Worm (Caenorhabditis elegans) whole organism, midembryonic: ENCODE data around the gene vha-6.

Source experiments
- T22C8.4 ChIP-seq: fragments of 200-800 bp; sonication (Bioruptor generic); IDR thresholded peaks from 2 replicates; pipeline ENCODE4 v1.3.6; 2022; ENCODE audit warnings: missing genetic modification characterization, missing compliant biosample characterization
- cog-1 ChIP-seq: sonication (generic microtip); optimal IDR thresholded peaks from 2 replicates; lab custom pipeline; 2016; ENCODE audit warnings: missing genetic modification characterization, missing compliant biosample characterization
- flt-1 ChIP-seq: fragments of 200-800 bp; sonication (Bioruptor generic); IDR thresholded peaks from 2 replicates; pipeline ENCODE4 v1.3.6; 2022; ENCODE audit warnings: missing genetic modification characterization, missing compliant biosample characterization
- klf-2 ChIP-seq: fragments of 200-800 bp; sonication (Bioruptor generic); conservative IDR thresholded peaks from 2 replicates; pipeline ENCODE4 v1.3.6; 2022; ENCODE audit warnings: missing genetic modification reagents, missing genetic modification characterization, missing compliant biosample characterization
- med-1 ChIP-seq: sonication (generic microtip); optimal IDR thresholded peaks from 2 replicates; lab custom pipeline; 2017; ENCODE audit warnings: missing genetic modification characterization, mild to moderate bottlenecking, missing compliant biosample characterization, antibody characterized with exemption, missing genetic modification reagents; ENCODE audit not compliant: insufficient read depth
- ref-1 ChIP-seq: fragments of 200-800 bp; sonication (Bioruptor generic); conservative IDR thresholded peaks from 2 replicates; pipeline ENCODE4 v1.3.6; 2022; ENCODE audit warnings: missing genetic modification reagents, missing genetic modification characterization, missing compliant biosample characterization
- tab-1 ChIP-seq: fragments of 200-800 bp; sonication (Bioruptor generic); IDR thresholded peaks from 2 replicates; pipeline ENCODE4 v1.3.6; 2022; ENCODE audit warnings: missing genetic modification characterization, missing compliant biosample characterization
- ztf-23 ChIP-seq: fragments of 200-800 bp; sonication (Bioruptor generic); IDR thresholded peaks from 2 replicates; pipeline ENCODE4 v1.3.6; 2022; ENCODE audit warnings: missing genetic modification reagents, missing genetic modification characterization, missing compliant biosample characterization
- ztf-29 ChIP-seq: fragments of 200-800 bp; sonication (Bioruptor generic); IDR thresholded peaks from 2 replicates; pipeline ENCODE4 v1.3.6; 2022; ENCODE audit warnings: missing genetic modification reagents, missing genetic modification characterization, missing compliant biosample characterization

vha-6 gene

ce11 chrII:11428599-11428998 is 9.7 kb downstream of the vha-6 start:
- TF ChIP-seq flt-1 (GFP tag; lab: Robert Waterston, UW) (no peak), ztf-29 (GFP tag; lab: Robert Waterston, UW) (no peak), cog-1 (tag; lab: Kevin White, UChicago) (no peak), ref-1 (no peak), ztf-23 (no peak), T22C8.4 (no peak), med-1 (GFP tag; lab: Kevin White, UChicago) (no peak), klf-2 (no peak), tab-1 (no peak)

ce11 chrII:11427322-11427721 is 10.9 kb downstream of the vha-6 start:
- no peak for TF ChIP-seq klf-2
- no peak for TF ChIP-seq ztf-23
- TF ChIP-seq cog-1 (tag; lab: Kevin White, UChicago) = no peak
- TF ChIP-seq med-1 (GFP tag; lab: Kevin White, UChicago) = no peak
- TF ChIP-seq T22C8.4 = no peak
- no peak for TF ChIP-seq ref-1
- TF ChIP-seq flt-1 (GFP tag; lab: Robert Waterston, UW) = no peak
- TF ChIP-seq ztf-29 (GFP tag; lab: Robert Waterston, UW) = no peak
- TF ChIP-seq tab-1 = no peak

- no peak for TF ChIP-seq flt-1 (GFP tag; lab: Robert Waterston, UW)
- no peak for TF ChIP-seq ztf-29 (GFP tag; lab: Robert Waterston, UW)
- no peak for TF ChIP-seq T22C8.4
- no peak for TF ChIP-seq ref-1
- no peak for TF ChIP-seq ztf-23
- no peak for TF ChIP-seq med-1 (GFP tag; lab: Kevin White, UChicago)
- TF ChIP-seq cog-1 (tag; lab: Kevin White, UChicago) = no peak
Measured at ce11 chrII:11424579-11425316, 13.5 kb downstream of the vha-6 start, which contains the start of gene C05D12.3. Gene C05D12.3 (plus strand): TSS chrII:11425266.

- TF ChIP-seq flt-1 (GFP tag; lab: Robert Waterston, UW) (no peak), ztf-29 (GFP tag; lab: Robert Waterston, UW) (no peak), klf-2 (no peak), T22C8.4 (no peak), cog-1 (tag; lab: Kevin White, UChicago) (no peak), ztf-23 (no peak), ref-1 (no peak), med-1 (GFP tag; lab: Kevin White, UChicago) (no peak)
Measured at ce11 chrII:11424032-11424431, 14.2 kb downstream of the vha-6 start.

- no peak for TF ChIP-seq ztf-23
- TF ChIP-seq flt-1 (GFP tag; lab: Robert Waterston, UW) = no peak
- no peak for TF ChIP-seq klf-2
- TF ChIP-seq ztf-29 (GFP tag; lab: Robert Waterston, UW) = no peak
Measured at ce11 chrII:11418476-11418875, 19.8 kb downstream of the vha-6 start.

- no peak for TF ChIP-seq T22C8.4
- TF ChIP-seq med-1 (GFP tag; lab: Kevin White, UChicago) = no peak
- TF ChIP-seq ztf-23 = no peak
- no peak for TF ChIP-seq flt-1 (GFP tag; lab: Robert Waterston, UW)
Measured at ce11 chrII:11417999-11418398, 20.3 kb downstream of the vha-6 start, which contains the start of gene C05D12.2. Gene C05D12.2 (plus strand): TSS chrII:11418299.

ce11 chrII:11415672-11416071 is 22.6 kb downstream of the vha-6 start, which contains the start of gene C05D12.1:
Gene C05D12.1 (minus strand): TSS chrII:11415772.
- TF ChIP-seq flt-1 (GFP tag; lab: Robert Waterston, UW) = no peak
- TF ChIP-seq T22C8.4 = no peak
- no peak for TF ChIP-seq cog-1 (tag; lab: Kevin White, UChicago)
- no peak for TF ChIP-seq ztf-23
- TF ChIP-seq ztf-29 (GFP tag; lab: Robert Waterston, UW) = no peak
- no peak for TF ChIP-seq med-1 (GFP tag; lab: Kevin White, UChicago)
- TF ChIP-seq tab-1 = no peak
- no peak for TF ChIP-seq ref-1
- TF ChIP-seq klf-2 = no peak

ce11 chrII:11409678-11410133 is 28.5 kb downstream of the vha-6 start, which contains the start of gene C05D12.7:
Gene C05D12.7 (plus strand): TSS chrII:11410083.
- TF ChIP-seq tab-1 (no peak), flt-1 (GFP tag; lab: Robert Waterston, UW) (no peak), ztf-29 (GFP tag; lab: Robert Waterston, UW) (no peak), T22C8.4 (no peak), med-1 (GFP tag; lab: Kevin White, UChicago) (no peak), klf-2 (no peak), cog-1 (tag; lab: Kevin White, UChicago) (no peak), ref-1 (no peak), ztf-23 (no peak)

ce11 chrII:11400386-11400785 is 37.9 kb downstream of the vha-6 start:
- TF ChIP-seq flt-1 (GFP tag; lab: Robert Waterston, UW) (no peak), ztf-29 (GFP tag; lab: Robert Waterston, UW) (no peak), cog-1 (tag; lab: Kevin White, UChicago) (no peak), med-1 (GFP tag; lab: Kevin White, UChicago) (no peak), tab-1 (no peak), T22C8.4 (no peak), ref-1 (no peak), ztf-23 (no peak), klf-2 (no peak)

ce11 chrII:11398787-11399186 is 39.5 kb downstream of the vha-6 start:
- TF ChIP-seq ztf-23 = 0 out of 2 replicates have a peak, but pooled peaks have one; percentile 58
- TF ChIP-seq cog-1 (tag; lab: Kevin White, UChicago) = no peak
- no peak for TF ChIP-seq klf-2
- 0 out of 2 replicates have a peak, but pooled peaks have one; percentile 44 for TF ChIP-seq tab-1
- no peak for TF ChIP-seq T22C8.4
- TF ChIP-seq ref-1 = no peak
